Fruit fly (Drosophila melanogaster) Kc167 (cell line): ENCODE results near the gene rho-4.
"Not testable (repeated sequence)": the region's sequence is repeated elsewhere in the genome, so short reads cannot be mapped to it uniquely, and the experiment has no call there.

Source experiments
- Myc ChIP-seq: fragments of >200 bp; optimal IDR thresholded peaks from 2 replicates; lab custom pipeline; 2017; ENCODE audit warnings: missing external identifiers
- Sin3A ChIP-seq: fragments of >200 bp; optimal IDR thresholded peaks from 2 replicates; lab custom pipeline; 2018; ENCODE audit warnings: missing external identifiers
- h ChIP-seq: fragments of >200 bp; optimal IDR thresholded peaks from 3 replicates; lab custom pipeline; 2018; ENCODE audit warnings: missing external identifiers
- insv ChIP-seq: fragments of >200 bp; optimal IDR thresholded peaks from 3 replicates; lab custom pipeline; 2018; ENCODE audit warnings: missing external identifiers
- psq ChIP-seq: fragments of >200 bp; optimal IDR thresholded peaks from 2 replicates; lab custom pipeline; 2017; ENCODE audit warnings: missing external identifiers
- ttk ChIP-seq: sonication (Bioruptor generic); optimal IDR thresholded peaks from 2 replicates; lab custom pipeline; 2017; ENCODE audit warnings: missing external identifiers

The rho-4 gene

DNA sequence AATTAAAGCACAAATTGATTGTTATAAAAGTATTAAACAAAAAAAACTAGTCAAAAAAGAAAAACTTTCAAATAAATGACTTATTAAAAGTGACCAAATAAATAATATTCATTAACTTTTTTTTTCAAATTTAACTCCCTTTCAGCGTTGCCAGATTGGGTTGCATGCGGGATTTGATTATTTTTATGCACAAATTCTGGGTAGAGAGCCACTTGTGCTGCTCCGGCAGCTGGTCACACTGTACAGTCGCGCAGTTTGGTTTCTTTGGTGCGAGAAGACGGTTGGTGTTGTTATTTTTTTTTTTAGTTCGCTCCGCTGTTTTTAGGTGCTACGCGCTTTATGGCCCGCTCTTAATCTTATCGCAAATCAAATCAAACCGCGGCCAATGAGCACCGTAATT is at the start of gene rho-4:
rho-4 (plus strand) TSS at position 250 of the 400 bp plus-strand sequence.
- not testable (repeated sequence) for TF ChIP-seq Myc, Sin3A, h (lab: Kevin White, UChicago)

dm6 chrX:11550078-11550477 is 49.6 kb upstream of the rho-4 start:
- TF ChIP-seq h (lab: Kevin White, UChicago) (no peak), insv (lab: Kevin White, UChicago) (no peak), psq (lab: Kevin White, UChicago) (no peak), Myc (lab: Kevin White, UChicago) (no peak), Sin3A (lab: Kevin White, UChicago) (no peak), ttk (no peak)

dm6 chrX:11555070-11555469 is 44.6 kb upstream of the rho-4 start:
- TF ChIP-seq psq (lab: Kevin White, UChicago) (no peak), Myc (lab: Kevin White, UChicago) (no peak), Sin3A (lab: Kevin White, UChicago) (no peak), h (lab: Kevin White, UChicago) (no peak), ttk (no peak), insv (lab: Kevin White, UChicago) (no peak)

- no peak for TF ChIP-seq h (lab: Kevin White, UChicago)
- TF ChIP-seq Sin3A (lab: Kevin White, UChicago): no peak
- TF ChIP-seq psq (lab: Kevin White, UChicago): no peak
- TF ChIP-seq ttk: no peak
- TF ChIP-seq Myc (lab: Kevin White, UChicago): no peak
- TF ChIP-seq insv (lab: Kevin White, UChicago): no peak
Observed at dm6 chrX:11556774-11557173, 42.9 kb upstream of the rho-4 start.

DNA sequence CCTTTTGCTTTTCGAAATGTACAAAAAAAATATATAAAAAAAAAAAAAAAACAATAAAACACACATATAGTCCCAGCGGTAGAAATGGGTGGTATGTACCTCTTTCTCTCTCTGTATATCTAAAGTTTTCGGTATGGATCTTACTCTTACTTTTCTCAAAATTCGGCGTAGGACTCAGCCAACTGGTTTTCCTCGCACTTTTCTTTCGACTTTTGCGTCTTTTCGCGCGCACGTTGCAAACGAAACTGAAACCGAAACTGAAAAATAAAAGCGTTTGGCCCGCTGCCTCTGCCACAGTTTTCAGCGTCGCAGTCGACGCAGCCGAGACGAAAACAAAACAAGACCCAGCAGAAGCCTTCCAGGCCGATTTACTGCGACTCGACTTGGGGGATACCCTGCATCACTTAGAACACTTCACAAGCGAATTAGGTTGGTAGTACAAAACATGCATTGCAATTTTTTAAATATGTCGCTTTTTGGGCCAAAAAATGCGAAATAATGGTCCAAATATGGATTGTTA is 41.2 kb upstream of the rho-4 start, which contains the start of gene CG1572:
CG1572 (minus strand) TSS at position 266 of the 520 bp plus-strand sequence.
- TF ChIP-seq insv (lab: Kevin White, UChicago) (no peak), ttk (no peak), psq (lab: Kevin White, UChicago) (no peak), Sin3A (lab: Kevin White, UChicago) (no peak), h (lab: Kevin White, UChicago) (no peak)

DNA sequence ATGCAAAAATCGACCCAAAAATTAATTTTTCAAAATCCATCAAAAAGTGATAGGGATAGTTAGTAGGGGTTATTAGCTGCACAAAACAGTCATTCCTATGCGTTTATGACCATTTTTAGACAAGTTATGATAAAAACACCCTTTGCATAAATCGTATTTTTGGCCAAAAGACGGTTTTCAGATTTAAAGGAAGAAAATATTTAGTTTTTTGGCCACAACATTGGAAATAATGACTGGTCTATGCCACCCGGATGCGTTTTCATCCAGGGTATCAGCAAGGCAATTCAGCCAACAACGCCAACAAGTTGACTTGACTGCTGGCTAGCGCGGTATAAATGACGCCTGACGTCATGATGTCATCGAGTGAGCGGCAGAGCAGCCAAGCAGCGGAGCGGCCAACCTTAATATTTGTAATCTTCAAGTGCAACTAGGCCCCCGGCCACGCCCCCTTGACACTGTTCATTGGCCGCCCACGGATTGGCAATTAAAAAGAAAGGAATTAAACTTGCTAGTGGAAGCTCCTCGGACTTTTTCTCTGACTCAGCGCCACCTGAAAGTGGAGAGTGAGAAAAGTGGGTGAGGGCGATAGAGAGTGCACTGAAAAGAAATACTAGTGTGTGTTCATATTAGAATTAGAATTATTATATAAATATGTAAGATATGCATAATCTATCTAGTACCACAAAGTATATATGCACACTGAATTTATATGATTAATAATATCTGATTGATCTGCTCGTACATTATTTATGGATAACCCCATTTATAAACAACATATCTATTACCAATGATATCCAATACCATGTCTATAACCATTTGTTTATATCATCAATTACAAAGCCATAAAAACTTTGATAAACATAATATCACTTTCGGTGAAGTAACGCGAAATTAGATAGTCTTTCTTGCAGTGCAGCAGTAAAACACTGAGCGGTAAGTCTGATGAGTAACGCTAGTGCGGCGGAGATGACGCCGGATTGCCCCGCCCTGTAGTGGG is 39.6 kb upstream of the rho-4 start:
- TF ChIP-seq h (lab: Kevin White, UChicago): no peak
- TF ChIP-seq ttk: no peak
- no peak for TF ChIP-seq Myc (lab: Kevin White, UChicago)
- TF ChIP-seq Sin3A (lab: Kevin White, UChicago): no peak
- no peak for TF ChIP-seq insv (lab: Kevin White, UChicago)
- no peak for TF ChIP-seq psq (lab: Kevin White, UChicago)

DNA sequence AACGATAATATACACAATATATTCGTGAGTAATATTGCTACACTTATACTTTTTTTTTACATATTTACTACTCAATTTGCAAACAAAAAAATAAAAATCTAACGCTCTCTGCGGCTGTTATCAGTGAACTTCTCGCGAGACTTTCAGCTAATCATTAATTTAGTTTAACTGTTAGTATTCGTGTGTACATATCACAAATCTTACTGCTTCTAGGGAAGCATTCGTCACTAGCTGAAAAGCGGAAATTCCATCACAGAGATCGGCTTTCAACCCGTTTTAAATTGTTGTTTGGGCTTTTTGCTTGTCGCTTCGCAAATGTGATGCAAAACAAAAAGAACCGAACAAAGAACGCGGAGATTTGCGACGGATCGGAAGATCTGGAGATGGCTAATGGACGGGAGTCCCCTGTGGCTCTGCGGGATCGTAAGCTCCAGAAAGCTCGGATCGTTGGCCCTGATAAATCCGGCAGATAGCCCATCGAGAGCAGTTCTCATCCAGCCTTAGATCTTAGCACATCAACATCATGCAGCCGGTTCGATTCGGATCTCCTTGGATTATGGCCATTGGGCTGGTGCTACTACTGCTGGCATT is 38.1 kb upstream of the rho-4 start, which contains the start of gene PGRP-SA:
PGRP-SA (plus strand) TSS at position 194 of the 591 bp plus-strand sequence.
- no peak for TF ChIP-seq ttk
- no peak for TF ChIP-seq Myc (lab: Kevin White, UChicago)
- no peak for TF ChIP-seq h (lab: Kevin White, UChicago)
- TF ChIP-seq psq (lab: Kevin White, UChicago): no peak

dm6 chrX:11569956-11570695 is 29.5 kb upstream of the rho-4 start, which contains the start of the genes Polr2A and CG11699:
Polr2A (minus strand) TSS chrX:11570326.
CG11699 (plus strand) TSS chrX:11570621.
- no peak for TF ChIP-seq Sin3A (lab: Kevin White, UChicago)
- no peak for TF ChIP-seq Myc (lab: Kevin White, UChicago)
- no peak for TF ChIP-seq ttk
- no peak for TF ChIP-seq h (lab: Kevin White, UChicago)
- TF ChIP-seq insv (lab: Kevin White, UChicago): no peak
- TF ChIP-seq psq (lab: Kevin White, UChicago): no peak

DNA sequence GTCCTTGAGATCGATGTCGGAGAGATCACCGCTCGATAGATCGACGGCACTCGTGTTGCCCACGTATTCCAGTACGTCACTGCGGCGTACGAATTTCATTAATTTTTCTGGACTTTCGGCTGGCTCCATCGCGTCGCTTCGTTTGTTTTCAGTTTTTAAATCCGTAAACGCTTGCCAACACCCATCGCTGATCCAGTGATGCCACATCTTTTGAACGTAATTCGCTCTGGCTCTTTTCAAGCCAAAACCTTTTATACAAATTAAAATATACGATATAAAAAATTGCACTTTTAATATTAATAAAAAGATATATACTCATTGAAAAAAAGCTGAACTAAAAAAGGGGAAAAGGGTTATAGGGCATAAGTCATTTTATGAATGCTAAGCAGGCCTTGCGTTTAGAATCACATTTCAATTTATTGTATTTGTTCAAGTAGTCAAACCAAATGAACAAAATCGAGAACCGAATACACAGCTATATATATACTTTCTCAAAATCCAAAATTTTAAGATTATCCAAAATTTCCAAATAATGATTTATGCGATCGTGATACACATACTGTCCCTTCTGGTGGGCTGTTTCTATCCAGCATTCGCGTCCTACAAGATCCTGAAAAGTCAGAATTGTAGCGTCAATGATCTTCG is 27.2 kb upstream of the rho-4 start, which contains the start of the genes Kmn1 and Reepl1:
Kmn1 (minus strand) TSS at position 173 of the 645 bp plus-strand sequence.
Reepl1 (plus strand) TSS at position 438 of the 645 bp plus-strand sequence.
- TF ChIP-seq h (lab: Kevin White, UChicago) (no peak), Myc (lab: Kevin White, UChicago) (no peak), ttk (no peak), insv (lab: Kevin White, UChicago) (no peak), psq (lab: Kevin White, UChicago) (no peak), Sin3A (lab: Kevin White, UChicago) (no peak)

dm6 chrX:11573529-11573928 is 26.1 kb upstream of the rho-4 start, which contains the start of gene CG11696:
CG11696 (plus strand) TSS chrX:11573731.
- no peak for TF ChIP-seq h (lab: Kevin White, UChicago)
- TF ChIP-seq ttk: no peak
- no peak for TF ChIP-seq Myc (lab: Kevin White, UChicago)
- no peak for TF ChIP-seq psq (lab: Kevin White, UChicago)
- TF ChIP-seq insv (lab: Kevin White, UChicago): no peak
- no peak for TF ChIP-seq Sin3A (lab: Kevin White, UChicago)
